Fruit fly (Drosophila melanogaster) whole organism, embryonic: ENCODE results near the gene CG5921.
A peak's percentile ranks its signal among the peaks of the same experiment; 100 is the strongest.

Experiments used
- Abd-B ChIP-seq: fragments of 200-800 bp; sonication (Bioruptor generic); optimal IDR thresholded peaks from 2 replicates; lab custom pipeline; 2018; ENCODE audit warnings: missing biosample characterization, mild to moderate bottlenecking, missing genetic modification characterization, moderate library complexity
- Bgb ChIP-seq: fragments of 200-800 bp; sonication (Bioruptor generic); IDR thresholded peaks from 2 replicates; pipeline ENCODE4 v1.3.6; 2022; ENCODE audit warnings: missing biosample characterization, missing genetic modification characterization; ENCODE audit not compliant: partially characterized antibody
- BtbVII ChIP-seq: fragments of 200-800 bp; sonication (Bioruptor generic); optimal IDR thresholded peaks from 3 replicates; lab custom pipeline; 2017; ENCODE audit warnings: missing biosample characterization, mild to moderate bottlenecking, missing genetic modification characterization
- CG10366 ChIP-seq: fragments of 200-800 bp; sonication (Bioruptor generic); IDR thresholded peaks from 2 replicates; pipeline ENCODE4 v1.3.6; 2022; ENCODE audit warnings: missing biosample characterization, missing genetic modification characterization
- CG11723 ChIP-seq: fragments of 200-800 bp; sonication (Bioruptor generic); optimal IDR thresholded peaks from 2 replicates; lab custom pipeline; 2017; ENCODE audit warnings: missing biosample characterization, mild to moderate bottlenecking, missing genetic modification characterization
- CG12219 ChIP-seq: fragments of 200-800 bp; sonication (Bioruptor generic); optimal IDR thresholded peaks from 3 replicates; lab custom pipeline; 2018; ENCODE audit warnings: missing biosample characterization, mild to moderate bottlenecking, missing genetic modification characterization
- CG13287 ChIP-seq: fragments of 200-800 bp; sonication (Bioruptor generic); IDR thresholded peaks from 2 replicates; pipeline ENCODE4 v1.3.6; 2022; ENCODE audit warnings: missing biosample characterization, missing genetic modification characterization; ENCODE audit not compliant: partially characterized antibody
- CG14710 ChIP-seq: fragments of 200-800 bp; sonication (Bioruptor generic); optimal IDR thresholded peaks from 3 replicates; lab custom pipeline; 2019; ENCODE audit warnings: missing biosample characterization, mild to moderate bottlenecking, missing genetic modification characterization, moderate library complexity
- CG15073 ChIP-seq: fragments of 200-800 bp; sonication (Bioruptor generic); optimal IDR thresholded peaks from 2 replicates; lab custom pipeline; 2016; ENCODE audit warnings: missing biosample characterization, missing genetic modification characterization
- CG16815 ChIP-seq: fragments of 200-800 bp; sonication (Bioruptor generic); optimal IDR thresholded peaks from 3 replicates; lab custom pipeline; 2017; ENCODE audit warnings: missing biosample characterization, mild to moderate bottlenecking, missing genetic modification characterization
- CG16863 ChIP-seq: fragments of 200-800 bp; sonication (Bioruptor generic); optimal IDR thresholded peaks from 3 replicates; lab custom pipeline; 2016; ENCODE audit warnings: missing biosample characterization, missing genetic modification characterization
- CG17328 ChIP-seq: fragments of 200-800 bp; sonication (Bioruptor generic); IDR thresholded peaks from 2 replicates; pipeline ENCODE4 v1.3.6; 2022; ENCODE audit warnings: missing biosample characterization, missing genetic modification characterization
- CG18011 ChIP-seq: fragments of 200-800 bp; sonication (Bioruptor generic); optimal IDR thresholded peaks from 2 replicates; lab custom pipeline; 2017; ENCODE audit warnings: missing biosample characterization, missing genetic modification characterization, mild to moderate bottlenecking, moderate library complexity, missing genotype
- CG18262 ChIP-seq: fragments of 200-800 bp; optimal IDR thresholded peaks from 3 replicates; lab custom pipeline; 2019; ENCODE audit warnings: missing biosample characterization, mild to moderate bottlenecking, missing genetic modification characterization, moderate library complexity
- CG32767 ChIP-seq: fragments of 200-800 bp; sonication (Bioruptor generic); IDR thresholded peaks from 2 replicates; pipeline ENCODE4 v1.3.6; 2022; ENCODE audit warnings: missing biosample characterization, missing genetic modification characterization
- CG5953 ChIP-seq: fragments of 200-800 bp; sonication (Bioruptor generic); IDR thresholded peaks from 2 replicates; pipeline ENCODE4 v1.3.6; 2022; ENCODE audit warnings: missing biosample characterization, missing genetic modification characterization
- CG6689 ChIP-seq: fragments of 200-800 bp; sonication (Bioruptor generic); IDR thresholded peaks from 2 replicates; pipeline ENCODE4 v1.3.6; 2022; ENCODE audit warnings: missing biosample characterization, missing genetic modification characterization
- CG8290 ChIP-seq, 3 experiments: fragments of 200-800 bp; sonication (Bioruptor generic); optimal IDR thresholded peaks; 2 replicates each; lab custom pipeline; 2016 to 2019; ENCODE audit warnings: missing biosample characterization in 3 of 3, missing genetic modification characterization in 3 of 3, mild to moderate bottlenecking in 2 of 3, moderate library complexity in 1 of 3
- CG8478 ChIP-seq: fragments of >200 bp; optimal IDR thresholded peaks from 2 replicates; lab custom pipeline; 2018
- CG9932 ChIP-seq: fragments of 200-800 bp; sonication (Bioruptor generic); IDR thresholded peaks from 2 replicates; pipeline ENCODE4 v1.3.6; 2022; ENCODE audit warnings: missing biosample characterization, missing genetic modification characterization
- CrebB ChIP-seq: fragments of 200-800 bp; sonication (Bioruptor generic); optimal IDR thresholded peaks from 3 replicates; lab custom pipeline; 2018; ENCODE audit warnings: missing biosample characterization, mild to moderate bottlenecking, missing genetic modification characterization
- D19A ChIP-seq: fragments of 200-800 bp; optimal IDR thresholded peaks from 3 replicates; lab custom pipeline; 2019; ENCODE audit warnings: missing biosample characterization, mild to moderate bottlenecking, missing genetic modification characterization, moderate library complexity
- Doc3 ChIP-seq: fragments of 200-800 bp; sonication (Bioruptor generic); IDR thresholded peaks from 3 replicates; pipeline ENCODE4 v1.3.6; 2022; ENCODE audit warnings: missing biosample characterization, missing genetic modification characterization; ENCODE audit not compliant: partially characterized antibody
- Hey ChIP-seq: fragments of 200-800 bp; sonication (Bioruptor generic); optimal IDR thresholded peaks from 3 replicates; lab custom pipeline; 2018; ENCODE audit warnings: missing biosample characterization, mild to moderate bottlenecking, missing genetic modification characterization
- Hr78 ChIP-seq, 2 experiments: fragments of 200-800 bp in 1 of 2; fragments of >200 bp in 1 of 2; sonication (Bioruptor generic) in 1 of 2; optimal IDR thresholded peaks; 2 replicates each; lab custom pipeline; 2017 to 2019; ENCODE audit warnings: missing biosample characterization in 2 of 2, missing genetic modification characterization in 2 of 2, mild to moderate bottlenecking in 1 of 2, moderate library complexity in 1 of 2
- Lpt ChIP-seq: fragments of >200 bp; optimal IDR thresholded peaks from 2 replicates; lab custom pipeline; 2018; ENCODE audit warnings: missing biosample characterization, missing genetic modification characterization
- Nf-YA ChIP-seq: fragments of 200-800 bp; sonication (Bioruptor generic); IDR thresholded peaks from 2 replicates; pipeline ENCODE4 v1.3.6; 2022; ENCODE audit warnings: missing biosample characterization, missing genetic modification characterization
- Nf-YC ChIP-seq: fragments of 200-800 bp; optimal IDR thresholded peaks from 3 replicates; lab custom pipeline; 2019; ENCODE audit warnings: missing biosample characterization, mild to moderate bottlenecking, missing genetic modification characterization, moderate library complexity
- NfI ChIP-seq: fragments of 200-800 bp; sonication (Bioruptor generic); optimal IDR thresholded peaks from 3 replicates; lab custom pipeline; 2018; ENCODE audit warnings: missing biosample characterization, mild to moderate bottlenecking, missing genetic modification characterization, moderate library complexity
- PHDP ChIP-seq: fragments of 200-800 bp; sonication (Bioruptor generic); optimal IDR thresholded peaks from 3 replicates; lab custom pipeline; 2018; ENCODE audit warnings: missing biosample characterization, mild to moderate bottlenecking, missing genetic modification characterization, moderate library complexity
- Pdp1 ChIP-seq, 2 experiments: fragments of 200-800 bp; sonication (Bioruptor generic); optimal IDR thresholded peaks; 3 replicates each; lab custom pipeline; 2016; ENCODE audit warnings: missing biosample characterization in 2 of 2, missing genetic modification characterization in 2 of 2, mild to moderate bottlenecking in 1 of 2, moderate library complexity in 1 of 2
- Sox100B ChIP-seq: fragments of 200-800 bp; sonication (Bioruptor generic); optimal IDR thresholded peaks from 3 replicates; lab custom pipeline; 2018; ENCODE audit warnings: missing biosample characterization, mild to moderate bottlenecking, missing genetic modification characterization
- Ssrp ChIP-seq: fragments of 200-800 bp; sonication (Bioruptor generic); optimal IDR thresholded peaks from 2 replicates; lab custom pipeline; 2018; ENCODE audit warnings: missing biosample characterization, mild to moderate bottlenecking, missing genetic modification characterization, moderate library complexity
- cato ChIP-seq: fragments of 200-800 bp; sonication (Bioruptor generic); optimal IDR thresholded peaks from 2 replicates; lab custom pipeline; 2016; ENCODE audit warnings: missing biosample characterization, missing genetic modification characterization, borderline replicate concordance
- chinmo ChIP-seq: fragments of 200-800 bp; sonication (Bioruptor generic); IDR thresholded peaks from 4 replicates; pipeline ENCODE4 v1.3.6; 2022; ENCODE audit warnings: missing biosample characterization, missing genetic modification characterization; ENCODE audit not compliant: partially characterized antibody
- chm ChIP-seq: fragments of 200-800 bp; sonication (Bioruptor generic); IDR thresholded peaks from 2 replicates; pipeline ENCODE4 v1.3.6; 2022; ENCODE audit warnings: missing biosample characterization, missing genetic modification characterization
- crp ChIP-seq, 2 experiments: fragments of 200-800 bp; sonication (Bioruptor generic); optimal IDR thresholded peaks; 2 replicates in 1 of 2; 3 replicates in 1 of 2; lab custom pipeline; 2017; ENCODE audit warnings: missing biosample characterization in 2 of 2, missing genetic modification characterization in 2 of 2, mild to moderate bottlenecking in 1 of 2, moderate library complexity in 1 of 2
- da ChIP-seq: fragments of 200-800 bp; sonication (Bioruptor generic); optimal IDR thresholded peaks from 2 replicates; lab custom pipeline; 2016; ENCODE audit warnings: missing biosample characterization, missing genetic modification characterization
- exex ChIP-seq: fragments of 200-800 bp; sonication (Bioruptor generic); optimal IDR thresholded peaks from 4 replicates; lab custom pipeline; 2018; ENCODE audit warnings: missing biosample characterization, mild to moderate bottlenecking, missing genetic modification characterization, moderate library complexity
- eyg ChIP-seq: fragments of 200-800 bp; sonication (Bioruptor generic); optimal IDR thresholded peaks from 3 replicates; lab custom pipeline; 2016; ENCODE audit warnings: missing biosample characterization, missing genetic modification characterization
- fd3F ChIP-seq: fragments of 200-800 bp; sonication (Bioruptor generic); optimal IDR thresholded peaks from 2 replicates; lab custom pipeline; 2018; ENCODE audit warnings: missing biosample characterization, mild to moderate bottlenecking, missing genetic modification characterization, moderate library complexity
- ftz-f1 ChIP-seq: fragments of 200-800 bp; sonication (Bioruptor generic); optimal IDR thresholded peaks from 2 replicates; lab custom pipeline; 2016; ENCODE audit warnings: missing biosample characterization, missing genetic modification characterization
- maf-S ChIP-seq: fragments of 200-800 bp; sonication (Bioruptor generic); optimal IDR thresholded peaks from 2 replicates; lab custom pipeline; 2016; ENCODE audit warnings: missing biosample characterization, missing genetic modification characterization
- org-1 ChIP-seq: fragments of 200-800 bp; sonication (Bioruptor generic); optimal IDR thresholded peaks from 2 replicates; lab custom pipeline; 2017; ENCODE audit warnings: missing biosample characterization, missing genetic modification characterization
- pzg ChIP-seq: fragments of 200-800 bp; sonication (Bioruptor generic); optimal IDR thresholded peaks from 3 replicates; lab custom pipeline; 2018; ENCODE audit warnings: missing biosample characterization, mild to moderate bottlenecking, missing genetic modification characterization, moderate library complexity
- repo ChIP-seq: fragments of 200-800 bp; sonication (Bioruptor generic); optimal IDR thresholded peaks from 2 replicates; lab custom pipeline; 2016; ENCODE audit warnings: missing biosample characterization, missing genetic modification characterization
- ssp ChIP-seq: fragments of 200-800 bp; sonication (Bioruptor generic); IDR thresholded peaks from 2 replicates; pipeline ENCODE4 v1.3.6; 2022; ENCODE audit warnings: missing biosample characterization, missing genetic modification characterization
- stc ChIP-seq: fragments of 200-800 bp; sonication (Bioruptor generic); IDR thresholded peaks from 2 replicates; pipeline ENCODE4 v1.3.6; 2022; ENCODE audit warnings: missing biosample characterization, missing genetic modification characterization
- tin ChIP-seq: fragments of 200-800 bp; sonication (Bioruptor generic); optimal IDR thresholded peaks from 3 replicates; lab custom pipeline; 2016; ENCODE audit warnings: missing biosample characterization, missing genetic modification characterization

Gene CG5921

dm6 chrX:6012976-6013684 is 37.5 kb upstream of the CG5921 start, which contains the start of gene mab-21 (continued):
- no peak for TF ChIP-seq PHDP (tag; lab: Kevin White, UChicago)
- no peak for TF ChIP-seq CG32767
- TF ChIP-seq Lpt (GFP tag; lab: Kevin White, UChicago) = no peak
- no peak for TF ChIP-seq org-1 (GFP tag; lab: Kevin White, UChicago)
- no peak for TF ChIP-seq ssp (GFP tag; lab: Robert Waterston, UW)
- no peak for TF ChIP-seq CG8290 (GFP tag; optimal IDR thresholded peaks at IDR 0.05; lab: Kevin White, UChicago)
- TF ChIP-seq CG8290 (tag; optimal IDR thresholded peaks at IDR 0.05; lab: Kevin White, UChicago) = no peak
- TF ChIP-seq Ssrp = no peak
- TF ChIP-seq pzg (GFP tag; lab: Kevin White, UChicago) = no peak
- no peak for TF ChIP-seq CG5953
- no peak for TF ChIP-seq CG14710 (tag; lab: Kevin White, UChicago)
- TF ChIP-seq Hr78 (GFP tag; optimal IDR thresholded peaks at IDR 0.05; lab: Kevin White, UChicago) = no peak
- TF ChIP-seq CG11723 (GFP tag; lab: Kevin White, UChicago) = no peak
- no peak for TF ChIP-seq D19A (tag; lab: Kevin White, UChicago)
- TF ChIP-seq CG15073 (GFP tag; lab: Kevin White, UChicago) = no peak
- no peak for TF ChIP-seq NfI (GFP tag; lab: Kevin White, UChicago)
- no peak for TF ChIP-seq Abd-B (GFP tag; lab: Kevin White, UChicago)
- no peak for TF ChIP-seq stc (GFP tag; lab: Robert Waterston, UW)
- TF ChIP-seq CG18262 = no peak
- no peak for TF ChIP-seq CG6689 (GFP tag; lab: Robert Waterston, UW)
- peak; percentile 97 for TF ChIP-seq Nf-YC (tag; lab: Kevin White, UChicago)
- TF ChIP-seq eyg (GFP tag; lab: Kevin White, UChicago) = no peak
- no peak for TF ChIP-seq cato
- TF ChIP-seq CG10366 (GFP tag; lab: Robert Waterston, UW) = no peak
- no peak for TF ChIP-seq maf-S (GFP tag; lab: Kevin White, UChicago)
- peak; percentile 86 for TF ChIP-seq CG8478 (lab: Kevin White, UChicago)
- TF ChIP-seq ftz-f1 = no peak
- no peak for TF ChIP-seq CrebB (tag; lab: Kevin White, UChicago)
- no peak for TF ChIP-seq Bgb (GFP tag; lab: Robert Waterston, UW)
- 0 out of 2 replicates have a peak, but pooled peaks have one; percentile 8 for TF ChIP-seq CG13287 (GFP tag; lab: Robert Waterston, UW)
- TF ChIP-seq chinmo = peak; percentile 68; the same call in 1 of the 4 replicates
- TF ChIP-seq Sox100B (GFP tag; lab: Kevin White, UChicago) = no peak
- TF ChIP-seq da (GFP tag; lab: Kevin White, UChicago) = no peak
- no peak for TF ChIP-seq CG12219 (GFP tag; lab: Kevin White, UChicago)
- TF ChIP-seq CG17328 (GFP tag; lab: Robert Waterston, UW) = no peak
- TF ChIP-seq Hey (tag; lab: Kevin White, UChicago) = no peak
- 0 out of 2 replicates have a peak, but pooled peaks have one; percentile 24 for TF ChIP-seq Nf-YA (GFP tag; lab: Robert Waterston, UW)
- TF ChIP-seq crp (GFP tag; optimal IDR thresholded peaks at IDR 0.05; lab: Kevin White, UChicago) = no peak
- TF ChIP-seq exex (tag; lab: Kevin White, UChicago) = no peak
- no peak for TF ChIP-seq CG9932 (GFP tag; lab: Robert Waterston, UW)
- TF ChIP-seq CG18011 = no peak
- no peak for TF ChIP-seq BtbVII
- peak; percentile 37; the same call in 1 of the 2 replicates for TF ChIP-seq chm (GFP tag; lab: Robert Waterston, UW)
- no peak for TF ChIP-seq CG16815 (GFP tag; lab: Kevin White, UChicago)
- TF ChIP-seq CG16863 (GFP tag; lab: Kevin White, UChicago) = no peak
- TF ChIP-seq repo = no peak
- no peak for TF ChIP-seq tin (GFP tag; lab: Kevin White, UChicago)
- TF ChIP-seq Doc3 (GFP tag; lab: Robert Waterston, UW) = no peak
- TF ChIP-seq fd3F (GFP tag; lab: Kevin White, UChicago) = no peak
- TF ChIP-seq Pdp1 (GFP tag; optimal IDR thresholded peaks at IDR 0.05; lab: Kevin White, UChicago) = no peak
